Worm (Caenorhabditis elegans) whole organism, late embryonic: ENCODE measurements around the gene lgc-23.

ENCODE experiments used
- K02D7.2 ChIP-seq: sonication (generic microtip); optimal IDR thresholded peaks from 2 replicates; lab custom pipeline; 2017; ENCODE audit warnings: mild to moderate bottlenecking, missing genetic modification characterization, missing compliant biosample characterization
- hlh-6 ChIP-seq: sonication (generic microtip); optimal IDR thresholded peaks from 2 replicates; lab custom pipeline; 2016; ENCODE audit warnings: missing genotype, missing genetic modification characterization, missing compliant biosample characterization
- pat-9 ChIP-seq: fragments of 200-800 bp; sonication (Bioruptor generic); optimal IDR thresholded peaks from 2 replicates; lab custom pipeline; 2018; ENCODE audit warnings: mild to moderate bottlenecking, missing genetic modification characterization, moderate library complexity, missing compliant biosample characterization
- pha-2 ChIP-seq: sonication (generic microtip); optimal IDR thresholded peaks from 2 replicates; lab custom pipeline; 2017; ENCODE audit warnings: mild to moderate bottlenecking, missing genetic modification characterization, missing compliant biosample characterization
- rnt-1 ChIP-seq: sonication (generic microtip); optimal IDR thresholded peaks from 2 replicates; lab custom pipeline; 2016; ENCODE audit warnings: missing genetic modification characterization, missing compliant biosample characterization
- sox-2 ChIP-seq: fragments of 200-800 bp; sonication (Bioruptor generic); IDR thresholded peaks from 2 replicates; pipeline ENCODE4 v1.3.6; 2022; ENCODE audit warnings: missing genetic modification reagents, missing genetic modification characterization, missing compliant biosample characterization
- ztf-16 ChIP-seq: sonication (generic microtip); optimal IDR thresholded peaks from 2 replicates; lab custom pipeline; 2017; ENCODE audit warnings: missing genetic modification characterization, missing compliant biosample characterization

Gene lgc-23

ce11 chrX:12114024-12114423, 49.0 kb downstream of the lgc-23 start, which contains the start of gene lgc-15:
Gene lgc-15 (plus strand): TSS chrX:12114324.
- TF ChIP-seq pha-2 (tag; lab: Kevin White, UChicago) (no peak), sox-2 (GFP tag; lab: Robert Waterston, UW) (no peak), pat-9 (tag; lab: Kevin White, UChicago) (no peak), hlh-6 (tag; lab: Kevin White, UChicago) (no peak), rnt-1 (no peak), K02D7.2 (tag; lab: Kevin White, UChicago) (no peak), ztf-16 (no peak)
- TF ChIP-seq, all 69 proteins: peak for 0
